Worm (Caenorhabditis elegans) whole organism, L1 larva: ENCODE results near the gene sru-7.

ENCODE experiments used
- aly-2 ChIP-seq: fragments of 150-350 bp; optimal IDR thresholded peaks from 2 replicates; lab custom pipeline; 2014; ENCODE audit warnings: missing biosample characterization, missing genetic modification characterization
- ceh-88 ChIP-seq: fragments of 200-800 bp; sonication (Bioruptor generic); IDR thresholded peaks from 2 replicates; pipeline ENCODE4 v1.3.6; 2022; ENCODE audit warnings: missing genetic modification characterization, missing compliant biosample characterization
- fkh-4 ChIP-seq: sonication (generic microtip); optimal IDR thresholded peaks from 2 replicates; lab custom pipeline; 2016; ENCODE audit warnings: missing compliant biosample characterization, missing genetic modification characterization, borderline replicate concordance
- fkh-8 ChIP-seq: sonication (generic microtip); optimal IDR thresholded peaks from 2 replicates; lab custom pipeline; 2016; ENCODE audit warnings: mild to moderate bottlenecking, missing genetic modification characterization, missing compliant biosample characterization
- fos-1 ChIP-seq: fragments of 150-350 bp; optimal IDR thresholded peaks from 2 replicates; lab custom pipeline; 2014; ENCODE audit warnings: missing biosample characterization, missing genetic modification characterization
- lin-15B ChIP-seq: fragments of 150-350 bp; sonication (generic microtip); optimal IDR thresholded peaks from 3 replicates; lab custom pipeline; 2014; ENCODE audit warnings: missing biosample characterization, missing genetic modification characterization
- lsy-2 ChIP-seq, 2 experiments: fragments of 150-350 bp; optimal IDR thresholded peaks; 2 replicates each; lab custom pipeline; 2014; ENCODE audit warnings: missing biosample characterization in 2 of 2, missing genetic modification characterization in 2 of 2
- nhr-90 ChIP-seq: sonication (generic microtip); optimal IDR thresholded peaks from 2 replicates; lab custom pipeline; 2016; ENCODE audit warnings: mild to moderate bottlenecking, missing genetic modification characterization, missing compliant biosample characterization; ENCODE audit not compliant: poor library complexity
- skn-1 ChIP-seq: fragments of 150-350 bp; optimal IDR thresholded peaks from 2 replicates; lab custom pipeline; 2014; ENCODE audit warnings: missing biosample characterization, missing genetic modification characterization
- snpc-4 ChIP-seq: fragments of 150-350 bp; optimal IDR thresholded peaks from 2 replicates; lab custom pipeline; 2014; ENCODE audit warnings: missing biosample characterization, missing genetic modification characterization
- snu-23 ChIP-seq: sonication (generic microtip); optimal IDR thresholded peaks from 2 replicates; lab custom pipeline; 2016; ENCODE audit warnings: missing genetic modification characterization, missing compliant biosample characterization
- ztf-11 ChIP-seq, 2 experiments: sonication (generic microtip); optimal IDR thresholded peaks; 2 replicates each; lab custom pipeline; 2016 to 2017; ENCODE audit warnings: missing genetic modification characterization in 2 of 2, missing biosample characterization in 1 of 2, missing compliant biosample characterization in 1 of 2

ce11 chrIV:8523981-8524380, 31.6 kb downstream of the sru-7 start:
- TF ChIP-seq snpc-4 (no peak), lsy-2 (tag; optimal IDR thresholded peaks at IDR 0.05; lab: Kevin White, UChicago) (no peak), snu-23 (GFP tag; lab: Kevin White, UChicago) (no peak), fkh-8 (no peak), ceh-88 (GFP tag; lab: Robert Waterston, UW) (no peak), ztf-11 (tag; optimal IDR thresholded peaks at IDR 0.05; lab: Kevin White, UChicago) (no peak), fos-1 (tag; lab: Kevin White, UChicago) (no peak), fkh-4 (tag; lab: Kevin White, UChicago) (no peak), nhr-90 (tag; lab: Kevin White, UChicago) (no peak), aly-2 (tag; lab: Kevin White, UChicago) (no peak), skn-1 (tag; lab: Kevin White, UChicago) (no peak), lin-15B (tag; lab: Kevin White, UChicago) (no peak)
